Worm (Caenorhabditis elegans) whole organism, L1 larva: ENCODE data around the gene fbxc-7.
A peak's percentile ranks its signal among the peaks of the same experiment; 100 is the strongest.

ENCODE experiments used
- dpl-1 ChIP-seq, 3 experiments: fragments of 150-350 bp in 2 of 3; sonication (generic microtip) in 1 of 3; optimal IDR thresholded peaks; 2 replicates each; lab custom pipeline; 2014 to 2017; ENCODE audit warnings: missing biosample characterization in 3 of 3, missing genetic modification characterization in 3 of 3, missing genetic modification reagents in 3 of 3
- efl-1 ChIP-seq, 4 experiments: fragments of 150-350 bp; optimal IDR thresholded peaks in 3 of 4; peaks in 1 of 4; 1 replicate in 1 of 4; 2 replicates in 3 of 4; lab custom pipeline; 2014; ENCODE audit warnings: missing biosample characterization in 2 of 4, missing genetic modification characterization in 2 of 4, missing genetic modification reagents in 2 of 4
- lin-35 ChIP-seq, 2 experiments: fragments of 150-350 bp; optimal IDR thresholded peaks; 2 replicates each; lab custom pipeline; 2014; ENCODE audit warnings: missing biosample characterization in 2 of 2, missing genetic modification characterization in 2 of 2, missing genetic modification reagents in 2 of 2
- skn-1 ChIP-seq: fragments of 150-350 bp; optimal IDR thresholded peaks from 2 replicates; lab custom pipeline; 2014; ENCODE audit warnings: missing biosample characterization, missing genetic modification characterization
- tbx-2 ChIP-seq: sonication (generic microtip); optimal IDR thresholded peaks from 2 replicates; lab custom pipeline; 2016; ENCODE audit warnings: missing genetic modification characterization, missing compliant biosample characterization
- unc-130 ChIP-seq: fragments of 150-350 bp; optimal IDR thresholded peaks from 2 replicates; lab custom pipeline; 2017; ENCODE audit warnings: missing biosample characterization, missing genetic modification characterization, inconsistent platforms
- zag-1 ChIP-seq: fragments of 150-350 bp; optimal IDR thresholded peaks from 2 replicates; lab custom pipeline; 2014; ENCODE audit warnings: missing biosample characterization, missing genetic modification characterization
- ztf-11 ChIP-seq, 2 experiments: sonication (generic microtip); optimal IDR thresholded peaks; 2 replicates each; lab custom pipeline; 2016 to 2017; ENCODE audit warnings: missing genetic modification characterization in 2 of 2, missing biosample characterization in 1 of 2, missing compliant biosample characterization in 1 of 2
- ztf-4 ChIP-seq: fragments of 150-350 bp; optimal IDR thresholded peaks from 2 replicates; lab custom pipeline; 2014; ENCODE audit warnings: missing biosample characterization, missing genetic modification characterization

- no peak for TF ChIP-seq ztf-4 (tag; lab: Kevin White, UChicago)
- no peak for TF ChIP-seq tbx-2 (tag; lab: Kevin White, UChicago)
- TF ChIP-seq unc-130: no peak
- TF ChIP-seq skn-1 (tag; lab: Kevin White, UChicago): no peak
- no peak for TF ChIP-seq zag-1
- no peak for TF ChIP-seq dpl-1 (GFP tag; optimal IDR thresholded peaks at IDR 0.05; lab: Kevin White, UChicago)
- TF ChIP-seq efl-1 (optimal IDR thresholded peaks at IDR 0.05; lab: Kevin White, UChicago): no peak
- TF ChIP-seq efl-1 (GFP tag; optimal IDR thresholded peaks at IDR 0.05 in 1 of 2; lab: Kevin White, UChicago): peak in 1 of 2 experiments; percentile 6
- TF ChIP-seq lin-35 (GFP tag; optimal IDR thresholded peaks at IDR 0.05; lab: Kevin White, UChicago): no peak
- no peak for TF ChIP-seq ztf-11 (tag; optimal IDR thresholded peaks at IDR 0.05; lab: Kevin White, UChicago)
Observed at ce11 chrII:932718-933117, 22.0 kb upstream of the fbxc-7 start, which contains the start of gene acs-15.
